Worm (Caenorhabditis elegans): Measurements from ENCODE around the gene pdi-2.

ce11 chrX:4503259-4503658 is 20.7 kb upstream of the pdi-2 start:
- no peak for TF ChIP-seq ztf-11 (tag; optimal IDR thresholded peaks at IDR 0.05)
- no peak for TF ChIP-seq ama-1 (optimal IDR thresholded peaks at IDR 0.05)
- TF ChIP-seq isw-1 (GFP tag; IDR thresholded peaks at IDR 0.05): no peak
- no peak for TF ChIP-seq elt-3 (tag; optimal IDR thresholded peaks at IDR 0.05)
- no peak for TF ChIP-seq aha-1 (tag; optimal IDR thresholded peaks at IDR 0.05)
- TF ChIP-seq lin-39 (tag; optimal IDR thresholded peaks at IDR 0.05): no peak
- TF ChIP-seq nhr-77 (tag; optimal IDR thresholded peaks at IDR 0.05): no peak
- no peak for TF ChIP-seq lir-3 (tag; optimal IDR thresholded peaks at IDR 0.05; ENCODE audit: poor library complexity)
- no peak for TF ChIP-seq lsy-2 (tag; optimal IDR thresholded peaks at IDR 0.05)
- TF ChIP-seq lin-13 (GFP tag; optimal IDR thresholded peaks at IDR 0.05): no peak
- TF ChIP-seq nhr-12 (tag; optimal IDR thresholded peaks at IDR 0.05): no peak
- TF ChIP-seq fos-1 (tag; optimal IDR thresholded peaks at IDR 0.05): no peak
- no peak for TF ChIP-seq sup-37 (GFP tag; optimal IDR thresholded peaks at IDR 0.05)
